Worm (Caenorhabditis elegans): Measurements from ENCODE around the gene swt-4.

The swt-4 gene

DNA sequence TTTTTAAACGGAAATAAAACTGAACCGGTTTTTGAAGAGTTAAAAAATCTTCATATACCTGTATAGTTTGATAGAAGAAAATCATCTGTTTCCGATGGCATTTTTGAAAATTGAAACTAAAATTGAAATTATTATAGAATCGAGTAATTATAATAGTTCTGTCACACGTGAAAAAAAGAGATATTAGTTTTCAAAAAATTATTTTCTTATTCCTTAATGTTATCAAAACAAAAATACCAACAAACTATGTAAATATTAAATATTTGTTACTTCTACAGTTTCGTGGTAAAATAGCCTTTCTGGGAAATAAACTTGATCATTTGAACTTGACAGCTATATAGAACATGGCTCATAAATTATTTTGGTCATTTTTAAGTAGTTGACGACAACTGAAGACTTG lies at the start of gene swt-4:
Gene swt-4 (minus strand): TSS at position 101 of the 400 bp plus-strand sequence.
- TF ChIP-seq sma-3 (GFP tag; optimal IDR thresholded peaks at IDR 0.05) (no peak), alr-1 (tag; optimal IDR thresholded peaks at IDR 0.05) (no peak), nhr-21 (tag; optimal IDR thresholded peaks at IDR 0.05) (no peak), nhr-10 (tag; optimal IDR thresholded peaks at IDR 0.05) (no peak), ceh-16 (tag; optimal IDR thresholded peaks at IDR 0.05) (no peak), mdl-1 (tag; optimal IDR thresholded peaks at IDR 0.05) (no peak), nhr-25 (tag; optimal IDR thresholded peaks at IDR 0.05) (no peak), lin-13 (GFP tag; optimal IDR thresholded peaks at IDR 0.05) (no peak), sma-9 (GFP tag; optimal IDR thresholded peaks at IDR 0.05) (no peak), sma-9 (tag; optimal IDR thresholded peaks at IDR 0.05) (no peak), nhr-237 (tag; optimal IDR thresholded peaks at IDR 0.05) (no peak), snpc-4 (tag; optimal IDR thresholded peaks at IDR 0.05) (no peak), ztf-1 (GFP tag; conservative IDR thresholded peaks at IDR 0.05) (no peak), ztf-4 (tag; optimal IDR thresholded peaks at IDR 0.05) (no peak)

- TF ChIP-seq egl-27 (tag; optimal IDR thresholded peaks at IDR 0.05) (no peak), nhr-77 (tag; optimal IDR thresholded peaks at IDR 0.05) (no peak)
These were observed 43.0 kb upstream of the swt-4 start for ce11 chrIII:10671894-10672293.

- TF ChIP-seq elt-3 (tag; optimal IDR thresholded peaks at IDR 0.05) (no peak), ztf-11 (tag; optimal IDR thresholded peaks at IDR 0.05) (no peak), lin-13 (GFP tag; optimal IDR thresholded peaks at IDR 0.05) (no peak), ztf-4 (tag; optimal IDR thresholded peaks at IDR 0.05) (no peak), elt-1 (tag; optimal IDR thresholded peaks at IDR 0.05) (no peak), unc-55 (GFP tag; optimal IDR thresholded peaks at IDR 0.05) (no peak), zag-1 (tag; optimal IDR thresholded peaks at IDR 0.05) (no peak), aly-2 (tag; optimal IDR thresholded peaks at IDR 0.05) (no peak)
These were observed 37.7 kb upstream of the swt-4 start for ce11 chrIII:10666640-10667039.

DNA sequence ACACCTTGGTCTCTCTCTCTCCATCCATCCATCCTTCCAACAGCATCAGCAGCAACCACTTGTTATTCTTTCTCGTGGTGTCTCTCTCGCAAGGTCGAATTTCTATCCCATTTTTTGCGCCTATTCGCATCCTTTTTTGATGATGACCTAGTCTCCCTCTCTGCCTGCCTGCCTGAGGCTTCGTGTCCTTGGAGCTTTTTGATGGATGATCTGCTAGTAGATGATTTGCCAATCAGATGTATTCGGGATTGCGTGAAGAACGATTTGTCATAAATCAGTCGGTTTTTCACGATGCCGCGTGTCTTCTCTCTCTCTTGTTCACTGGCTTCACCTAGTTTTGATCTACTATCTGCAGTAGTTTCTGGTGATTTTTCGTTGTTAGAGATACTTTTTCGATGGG lies 32.3 kb upstream of the swt-4 start:
- TF ChIP-seq skn-1 (tag; optimal IDR thresholded peaks at IDR 0.05) (no peak), nhr-129 (tag; optimal IDR thresholded peaks at IDR 0.05) (peak; percentile 7), sma-3 (GFP tag; optimal IDR thresholded peaks at IDR 0.05) (peak; percentile 11), nhr-25 (tag; optimal IDR thresholded peaks at IDR 0.05) (peak; percentile 30), mab-5 (tag; optimal IDR thresholded peaks at IDR 0.05) (no peak)

- no peak for TF ChIP-seq nhr-21 (tag; optimal IDR thresholded peaks at IDR 0.05)
- no peak for TF ChIP-seq nhr-10 (tag; optimal IDR thresholded peaks at IDR 0.05)
- no peak for TF ChIP-seq aly-2 (tag; optimal IDR thresholded peaks at IDR 0.05)
- TF ChIP-seq alr-1 (tag; optimal IDR thresholded peaks at IDR 0.05) = no peak
These were observed 29.5 kb upstream of the swt-4 start for ce11 chrIII:10658394-10658793.

DNA sequence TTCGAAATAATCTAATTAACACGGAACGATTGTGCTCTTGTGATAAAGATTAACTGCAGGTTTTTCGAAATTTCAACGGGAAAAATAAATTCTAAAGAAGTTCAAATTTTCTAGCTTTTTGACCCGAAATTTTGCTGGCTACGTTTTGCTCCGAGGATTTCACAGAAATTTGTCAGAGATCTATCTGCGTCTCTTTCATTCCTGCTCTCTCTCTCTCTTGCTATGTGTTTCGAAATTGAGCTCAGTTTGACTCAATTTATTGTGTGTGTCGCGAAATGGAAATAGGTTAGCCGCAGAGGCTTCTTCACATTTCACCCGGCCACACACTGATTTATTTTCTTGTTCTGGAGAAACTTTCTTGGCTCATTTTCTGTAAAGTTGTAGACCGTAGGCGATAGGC lies 28.7 kb upstream of the swt-4 start:
- TF ChIP-seq lin-11 (tag; optimal IDR thresholded peaks at IDR 0.05) (no peak), nhr-21 (tag; optimal IDR thresholded peaks at IDR 0.05) (no peak), dmd-4 (tag; optimal IDR thresholded peaks at IDR 0.05) (no peak), ceh-16 (tag; optimal IDR thresholded peaks at IDR 0.05) (no peak), zag-1 (tag; optimal IDR thresholded peaks at IDR 0.05) (no peak), R02D3.7 (tag; optimal IDR thresholded peaks at IDR 0.05) (no peak), lin-39 (tag; optimal IDR thresholded peaks at IDR 0.05) (no peak), sma-9 (GFP tag; optimal IDR thresholded peaks at IDR 0.05) (no peak), sma-9 (tag; optimal IDR thresholded peaks at IDR 0.05) (no peak), nhr-129 (tag; optimal IDR thresholded peaks at IDR 0.05) (no peak), elt-3 (tag; optimal IDR thresholded peaks at IDR 0.05) (no peak), mab-5 (tag; optimal IDR thresholded peaks at IDR 0.05) (no peak), sem-4 (tag; optimal IDR thresholded peaks at IDR 0.05) (no peak), gmeb-1 (tag; optimal IDR thresholded peaks at IDR 0.05) (no peak), aly-2 (tag; optimal IDR thresholded peaks at IDR 0.05) (no peak), nhr-6 (tag; optimal IDR thresholded peaks at IDR 0.05) (no peak), nhr-10 (tag; optimal IDR thresholded peaks at IDR 0.05) (no peak)

ce11 chrIII:10656069-10656468 lies 27.1 kb upstream of the swt-4 start:
- TF ChIP-seq unc-62 (GFP tag; optimal IDR thresholded peaks at IDR 0.05) = no peak
- no peak for TF ChIP-seq aly-2 (tag; optimal IDR thresholded peaks at IDR 0.05)
- TF ChIP-seq elt-3 (tag; optimal IDR thresholded peaks at IDR 0.05) = no peak
- TF ChIP-seq F13H6.1 (tag; optimal IDR thresholded peaks at IDR 0.05) = no peak
- no peak for TF ChIP-seq ceh-16 (tag; optimal IDR thresholded peaks at IDR 0.05)
- no peak for TF ChIP-seq lin-39 (tag; optimal IDR thresholded peaks at IDR 0.05)
- no peak for TF ChIP-seq peb-1 (tag; optimal IDR thresholded peaks at IDR 0.05)
- TF ChIP-seq nhr-10 (tag; optimal IDR thresholded peaks at IDR 0.05) = no peak
- TF ChIP-seq sma-3 (GFP tag; optimal IDR thresholded peaks at IDR 0.05) = no peak
- no peak for TF ChIP-seq ZK546.5 (tag; optimal IDR thresholded peaks at IDR 0.05)
- TF ChIP-seq sma-9 (GFP tag; optimal IDR thresholded peaks at IDR 0.05) = no peak
- no peak for TF ChIP-seq sma-9 (tag; optimal IDR thresholded peaks at IDR 0.05)
- TF ChIP-seq lin-13 (GFP tag; optimal IDR thresholded peaks at IDR 0.05) = no peak
- TF ChIP-seq nhr-77 (tag; optimal IDR thresholded peaks at IDR 0.05) = no peak
- TF ChIP-seq nhr-25 (tag; optimal IDR thresholded peaks at IDR 0.05) = no peak
- TF ChIP-seq crh-2 (tag; optimal IDR thresholded peaks at IDR 0.05) = no peak
- TF ChIP-seq unc-39 (tag; optimal IDR thresholded peaks at IDR 0.05) = no peak
- no peak for TF ChIP-seq alr-1 (tag; optimal IDR thresholded peaks at IDR 0.05)
- no peak for TF ChIP-seq mdl-1 (tag; optimal IDR thresholded peaks at IDR 0.05)
